Worm (Caenorhabditis elegans): ENCODE measurements around the gene T09B9.1.

ce11 chrX:9782389-9782939 lies 25.4 kb downstream of the T09B9.1 start:
- TF ChIP-seq ztf-11 (tag; optimal IDR thresholded peaks at IDR 0.05) (no peak), Y75B8A.6 (GFP tag; IDR thresholded peaks at IDR 0.05) (no peak), skn-1 (tag; optimal IDR thresholded peaks at IDR 0.05) (no peak)
